Fruit fly (Drosophila melanogaster): ENCODE measurements around the gene robo2.
A peak's percentile ranks its signal among the peaks of the same experiment; 100 is the strongest.

robo2 gene

DNA sequence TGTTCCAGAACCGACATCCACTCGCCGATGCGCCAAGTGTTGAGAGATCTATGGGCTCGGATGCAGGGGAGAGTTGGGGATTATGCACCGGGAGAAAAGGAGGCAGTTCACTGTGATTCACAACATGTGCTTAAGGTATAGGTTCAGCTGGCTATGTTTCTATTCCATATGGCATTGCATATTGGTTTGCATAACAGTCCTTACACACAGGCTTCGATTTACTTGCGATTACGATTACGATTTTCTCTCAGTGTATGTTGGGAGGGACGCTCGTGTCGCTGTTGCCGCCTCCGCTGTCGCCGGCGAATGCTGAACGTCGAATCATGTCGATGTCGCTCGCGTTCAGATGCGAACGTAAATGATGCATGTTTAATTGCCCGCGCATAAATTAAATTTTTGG, 13.5 kb upstream of the robo2 start (continued):
- peak; percentile 91 for TF ChIP-seq Atf3 (GFP tag; optimal IDR thresholded peaks at IDR 0.05)
- TF ChIP-seq CG12659 (GFP tag; optimal IDR thresholded peaks at IDR 0.05), result peak; percentile 59
- peak; percentile 94 for TF ChIP-seq CG5953 (GFP tag; IDR thresholded peaks at IDR 0.05)
- TF ChIP-seq emc (GFP tag; optimal IDR thresholded peaks at IDR 0.05), result no peak
- TF ChIP-seq Hsf (GFP tag; optimal IDR thresholded peaks at IDR 0.05), result peak; percentile 94
- TF ChIP-seq CG11504 (tag; optimal IDR thresholded peaks at IDR 0.05), result no peak
- TF ChIP-seq odd (GFP tag; optimal IDR thresholded peaks at IDR 0.05), result peak; percentile 46
- peak; percentile 72 for TF ChIP-seq CG14050 (GFP tag; IDR thresholded peaks at IDR 0.05)
- TF ChIP-seq GATAe (GFP tag; conservative IDR thresholded peaks at IDR 0.05), result no peak
- peak; percentile 86 for TF ChIP-seq en (GFP tag; optimal IDR thresholded peaks at IDR 0.05)
- TF ChIP-seq CG31224 (GFP tag; IDR thresholded peaks at IDR 0.05), result peak; percentile 53; the same call in 1 of the 2 replicates
- peak; percentile 88 for TF ChIP-seq CG6272 (GFP tag; IDR thresholded peaks at IDR 0.05)
- TF ChIP-seq CG12299 (tag; optimal IDR thresholded peaks at IDR 0.05), result peak; percentile 73
- peak; percentile 91 for TF ChIP-seq CG6254 (GFP tag; optimal IDR thresholded peaks at IDR 0.05)
- no peak for TF ChIP-seq sima (GFP tag; optimal IDR thresholded peaks at IDR 0.05)
- TF ChIP-seq ftz-f1 (GFP tag; optimal IDR thresholded peaks at IDR 0.05), result no peak
- no peak for TF ChIP-seq D (optimal IDR thresholded peaks at IDR 0.05)
- peak; percentile 94 for TF ChIP-seq D (GFP tag; optimal IDR thresholded peaks at IDR 0.05)
- TF ChIP-seq Hand (GFP tag; optimal IDR thresholded peaks at IDR 0.05), result peak; percentile 10
- no peak for TF ChIP-seq D19A (tag; optimal IDR thresholded peaks at IDR 0.05)
- TF ChIP-seq slp2 (GFP tag; optimal IDR thresholded peaks at IDR 0.05), result peak; percentile 96
- peak; percentile 79 for TF ChIP-seq Spps (tag; optimal IDR thresholded peaks at IDR 0.05)
- TF ChIP-seq CG17568 (GFP tag; optimal IDR thresholded peaks at IDR 0.05), result no peak
- peak; percentile 91 for TF ChIP-seq CG12391 (tag; optimal IDR thresholded peaks at IDR 0.05)
- TF ChIP-seq E2f2 (GFP tag; IDR thresholded peaks at IDR 0.05), result peak; percentile 50
- TF ChIP-seq CG2678 (tag; optimal IDR thresholded peaks at IDR 0.05), result peak; percentile 92
- no peak for TF ChIP-seq btn (GFP tag; optimal IDR thresholded peaks at IDR 0.05)
- TF ChIP-seq CG4617 (GFP tag; optimal IDR thresholded peaks at IDR 0.05; ENCODE audit: borderline replicate concordance), result no peak
- TF ChIP-seq onecut (GFP tag; IDR thresholded peaks at IDR 0.05), result no peak
- TF ChIP-seq wdn (GFP tag; IDR thresholded peaks at IDR 0.05), result no peak
- TF ChIP-seq pho (GFP tag; optimal IDR thresholded peaks at IDR 0.05), result peak; percentile 15
- TF ChIP-seq jumu (GFP tag; optimal IDR thresholded peaks at IDR 0.05), result peak; percentile 91
- TF ChIP-seq trh (GFP tag; optimal IDR thresholded peaks at IDR 0.05), result peak; percentile 87
- TF ChIP-seq az2 (GFP tag; optimal IDR thresholded peaks at IDR 0.05), result peak; percentile 62
- peak; percentile 82 for TF ChIP-seq Fer3 (tag; optimal IDR thresholded peaks at IDR 0.05)
- TF ChIP-seq tap (tag; optimal IDR thresholded peaks at IDR 0.05), result peak; percentile 93
- TF ChIP-seq jigr1 (GFP tag; IDR thresholded peaks at IDR 0.05), result peak; percentile 91
- TF ChIP-seq fd3F (GFP tag; optimal IDR thresholded peaks at IDR 0.05), result no peak
- peak; percentile 89 for TF ChIP-seq CG1233 (GFP tag; optimal IDR thresholded peaks at IDR 0.05)
- TF ChIP-seq ato (GFP tag; IDR thresholded peaks at IDR 0.05; ENCODE audit: partially characterized antibody), result no peak
- peak; percentile 80 for TF ChIP-seq CG31365 (tag; optimal IDR thresholded peaks at IDR 0.05)
- TF ChIP-seq CG2120 (GFP tag; optimal IDR thresholded peaks at IDR 0.05), result no peak
- no peak for TF ChIP-seq HLH54F (GFP tag; optimal IDR thresholded peaks at IDR 0.05)
- TF ChIP-seq Dek (tag; optimal IDR thresholded peaks at IDR 0.05), result peak; percentile 57
- peak; percentile 87 for TF ChIP-seq CG3726 (GFP tag; IDR thresholded peaks at IDR 0.05)
- peak; percentile 89 for TF ChIP-seq peb (GFP tag; IDR thresholded peaks at IDR 0.05)
- TF ChIP-seq CG2202 (tag; optimal IDR thresholded peaks at IDR 0.05), result peak; percentile 75
- TF ChIP-seq knrl (GFP tag; IDR thresholded peaks at IDR 0.05; ENCODE audit: partially characterized antibody), result no peak
- TF ChIP-seq CG2129 (GFP tag; IDR thresholded peaks at IDR 0.05; ENCODE audit: partially characterized antibody), result no peak
- TF ChIP-seq CG13296 (GFP tag; optimal IDR thresholded peaks at IDR 0.05), result peak; percentile 69
- TF ChIP-seq Eip74EF (GFP tag; optimal IDR thresholded peaks at IDR 0.05), result no peak
